Worm (Caenorhabditis elegans) whole organism, L4/young adult: ENCODE results near the gene twk-5.

ENCODE experiments used
- W03F9.2 ChIP-seq: fragments of 150-350 bp; optimal IDR thresholded peaks from 2 replicates; lab custom pipeline; 2014; ENCODE audit warnings: missing biosample characterization, missing genetic modification characterization
- dao-5 ChIP-seq: sonication (generic microtip); optimal IDR thresholded peaks from 2 replicates; lab custom pipeline; 2016; ENCODE audit warnings: missing genotype, missing genetic modification characterization, moderate library complexity, missing compliant biosample characterization
- him-1 ChIP-seq: sonication (generic microtip); optimal IDR thresholded peaks from 2 replicates; lab custom pipeline; 2016; ENCODE audit warnings: missing genotype, missing genetic modification reagents, missing genetic modification characterization, missing compliant biosample characterization

The twk-5 gene

DNA sequence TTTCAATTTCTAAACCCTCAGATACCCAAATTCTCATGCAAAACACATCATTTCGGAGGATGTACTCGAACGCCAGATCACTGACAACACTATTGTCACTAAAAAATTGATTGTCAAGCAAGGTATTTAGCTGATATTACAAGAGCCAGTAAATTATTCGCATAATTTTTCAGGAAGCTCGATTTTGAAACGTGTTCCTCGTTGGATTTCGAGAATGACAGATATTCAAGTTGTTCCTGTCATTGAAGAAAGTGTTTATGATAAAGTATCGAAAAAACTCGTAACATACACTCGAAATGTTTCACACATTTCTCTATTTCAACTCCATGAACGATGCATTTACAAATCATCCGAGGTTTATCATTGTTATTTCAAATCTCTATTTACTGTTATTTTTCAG is 10.7 kb upstream of the twk-5 start:
- TF ChIP-seq dao-5 (no peak), W03F9.2 (tag; lab: Kevin White, UChicago) (no peak), him-1 (tag; lab: Kevin White, UChicago) (no peak)

DNA sequence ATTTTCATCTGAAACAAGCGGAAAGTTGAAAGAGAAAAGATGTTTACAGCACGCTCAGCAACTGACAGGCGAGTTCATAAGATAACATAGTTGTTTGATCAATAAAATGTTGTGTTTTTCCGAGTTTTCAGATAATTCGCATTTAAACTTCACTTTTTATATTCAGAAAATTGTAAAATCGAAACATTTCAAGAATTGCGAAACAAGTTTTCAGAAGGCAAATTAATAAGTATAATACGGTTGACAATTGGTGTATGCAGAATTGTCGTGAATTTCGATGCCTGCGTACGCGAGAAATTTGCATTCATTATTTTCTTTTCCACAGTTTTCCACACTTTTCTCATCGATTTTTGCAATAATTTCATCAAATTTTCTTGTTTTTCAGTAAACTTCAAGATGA is 10.2 kb upstream of the twk-5 start, which contains the start of the genes ooc-3 and B0334.4:
Gene ooc-3 (minus strand): TSS at position 15 of the 400 bp plus-strand sequence.
Gene B0334.4 (plus strand): TSS at position 386 of the 400 bp plus-strand sequence.
- no peak for TF ChIP-seq dao-5
- TF ChIP-seq W03F9.2 (tag; lab: Kevin White, UChicago): no peak
- no peak for TF ChIP-seq him-1 (tag; lab: Kevin White, UChicago)

DNA sequence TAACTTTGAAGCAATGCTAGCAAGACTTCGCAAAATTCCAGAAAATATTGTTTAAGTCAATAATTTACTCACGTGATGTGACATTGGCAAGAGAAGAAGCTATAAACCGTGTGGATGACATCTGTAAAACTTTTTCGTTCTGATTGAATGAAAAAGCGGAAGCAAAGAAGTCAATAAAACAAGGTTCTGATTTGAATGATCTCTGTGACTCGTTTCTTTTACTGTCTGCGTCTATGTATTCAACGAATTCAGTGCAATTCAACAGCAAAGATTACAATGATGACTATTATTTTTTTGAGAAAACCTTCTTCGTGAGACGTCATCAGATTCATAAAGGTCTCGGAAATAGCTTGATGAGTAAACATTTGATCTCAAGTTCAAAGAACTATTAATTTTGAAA is 7.7 kb upstream of the twk-5 start, which contains the start of gene hacl-1:
Gene hacl-1 (minus strand): TSS at position 121 of the 400 bp plus-strand sequence.
- TF ChIP-seq dao-5: no peak
- TF ChIP-seq W03F9.2 (tag; lab: Kevin White, UChicago): no peak
- no peak for TF ChIP-seq him-1 (tag; lab: Kevin White, UChicago)

DNA sequence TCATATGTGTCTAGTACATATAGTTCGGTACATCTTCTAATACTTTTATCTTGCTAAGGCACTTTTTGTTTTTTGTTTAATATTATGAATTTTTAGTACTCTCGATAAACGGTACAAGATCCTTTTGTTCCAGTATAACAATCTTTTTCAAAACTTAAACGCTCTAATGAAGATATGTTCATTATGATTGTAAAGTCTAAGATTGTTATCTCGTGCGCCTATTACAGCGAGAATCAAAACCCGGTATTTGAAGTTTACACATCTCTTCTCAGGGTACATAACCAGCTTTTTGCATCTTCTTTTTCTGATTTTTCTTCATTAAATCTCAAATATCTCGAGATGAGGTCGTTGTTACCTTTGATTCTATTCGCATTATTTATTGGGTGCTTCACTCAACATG is 2.9 kb upstream of the twk-5 start, which contains the start of gene B0334.13:
Gene B0334.13 (plus strand): TSS at position 301 of the 400 bp plus-strand sequence.
- no peak for TF ChIP-seq him-1 (tag; lab: Kevin White, UChicago)

DNA sequence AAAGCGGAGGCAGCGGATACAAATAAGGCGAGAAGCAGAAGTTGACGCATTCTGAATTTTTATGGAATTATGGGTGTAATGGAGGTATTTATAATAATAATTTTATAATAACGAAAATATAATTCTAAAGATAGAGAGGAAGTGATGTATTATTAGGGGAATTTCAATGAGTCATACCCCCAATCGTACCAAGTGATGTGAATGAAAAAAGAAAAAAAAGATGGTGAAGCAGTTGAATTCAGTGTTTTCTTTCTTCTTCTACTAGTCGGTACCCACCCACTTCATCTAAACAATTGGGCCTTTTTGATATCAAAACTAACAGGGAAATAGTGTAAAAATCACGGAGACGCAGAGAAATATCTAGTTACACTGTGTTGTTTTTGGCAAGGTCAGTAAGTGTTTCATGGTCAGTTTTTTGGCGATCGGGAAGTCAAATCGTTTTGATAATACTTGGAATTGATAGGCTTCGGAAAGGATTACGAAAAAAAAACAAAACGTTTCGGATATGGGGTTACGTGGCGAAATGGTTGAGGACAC is 1.7 kb upstream of the twk-5 start, which contains the start of gene ttr-18:
Gene ttr-18 (minus strand): TSS at position 51 of the 537 bp plus-strand sequence.
- TF ChIP-seq him-1 (tag; lab: Kevin White, UChicago) (no peak), dao-5 (no peak), W03F9.2 (tag; lab: Kevin White, UChicago) (no peak)

DNA sequence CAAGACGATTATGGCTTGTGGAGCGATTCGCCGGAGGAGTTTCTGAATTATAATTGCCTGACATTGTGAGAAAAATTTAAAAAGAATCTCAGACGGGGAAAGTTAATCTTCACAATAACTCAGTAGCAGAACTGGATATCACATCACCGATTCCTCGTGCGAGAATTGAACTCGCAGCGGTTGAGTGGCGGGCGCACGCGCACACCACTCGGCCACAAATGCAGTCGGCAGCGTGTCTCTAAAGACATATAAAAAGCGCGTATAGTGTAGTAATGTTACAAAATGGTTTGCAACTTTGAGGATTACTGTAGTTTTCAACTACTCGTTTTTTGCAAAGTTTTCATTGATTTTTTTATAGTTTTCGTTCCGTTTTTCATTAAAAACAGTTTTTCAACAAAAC is 500 bp downstream of the twk-5 start:
- TF ChIP-seq him-1 (tag; lab: Kevin White, UChicago) (peak; percentile 60), W03F9.2 (tag; lab: Kevin White, UChicago) (peak; percentile 84), dao-5 (peak; percentile 85)

DNA sequence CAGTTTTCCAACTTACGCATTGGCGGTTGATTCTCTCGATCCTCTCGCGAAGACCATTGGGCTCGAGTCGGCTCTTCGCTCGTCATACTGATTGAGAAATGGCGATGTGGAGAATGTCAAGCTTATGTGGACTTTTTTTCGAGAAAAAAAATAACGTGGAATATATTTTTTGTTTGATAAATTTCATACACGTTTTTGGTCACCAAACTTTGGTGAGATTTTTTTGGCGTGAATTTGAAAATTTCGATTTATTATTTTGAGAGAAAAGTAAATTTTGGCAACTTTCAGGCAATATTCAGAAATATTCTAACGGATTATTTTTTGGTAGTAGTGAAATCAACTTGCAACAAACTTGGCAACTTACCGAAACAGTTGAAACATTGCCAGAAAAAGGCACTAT is 6.0 kb downstream of the twk-5 start, which contains the start of gene W02B12.12:
Gene W02B12.12 (minus strand): TSS at position 101 of the 400 bp plus-strand sequence.
- TF ChIP-seq dao-5: no peak

DNA sequence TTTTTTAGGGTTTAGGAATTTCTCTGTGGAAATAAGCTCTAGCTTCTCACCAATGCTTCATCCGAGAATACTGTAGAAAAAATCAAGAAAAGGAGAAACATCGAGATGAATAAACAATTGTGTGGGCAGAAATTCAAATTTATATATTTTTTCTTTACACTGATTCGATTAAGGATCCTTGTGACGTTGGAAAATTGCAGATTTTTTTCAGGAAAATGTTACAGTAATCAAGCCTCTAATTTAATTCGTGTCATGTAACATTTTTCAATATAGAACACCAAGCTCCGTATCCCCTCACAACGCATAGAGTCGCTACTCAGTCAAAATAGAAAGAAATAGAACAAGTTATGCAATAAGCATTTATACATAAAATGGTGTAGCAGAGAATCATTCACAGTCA is 8.7 kb downstream of the twk-5 start, which contains the start of gene W02B12.16:
Gene W02B12.16 (minus strand): TSS at position 101 of the 400 bp plus-strand sequence.
- TF ChIP-seq him-1 (tag; lab: Kevin White, UChicago): no peak
- no peak for TF ChIP-seq W03F9.2 (tag; lab: Kevin White, UChicago)
- no peak for TF ChIP-seq dao-5

DNA sequence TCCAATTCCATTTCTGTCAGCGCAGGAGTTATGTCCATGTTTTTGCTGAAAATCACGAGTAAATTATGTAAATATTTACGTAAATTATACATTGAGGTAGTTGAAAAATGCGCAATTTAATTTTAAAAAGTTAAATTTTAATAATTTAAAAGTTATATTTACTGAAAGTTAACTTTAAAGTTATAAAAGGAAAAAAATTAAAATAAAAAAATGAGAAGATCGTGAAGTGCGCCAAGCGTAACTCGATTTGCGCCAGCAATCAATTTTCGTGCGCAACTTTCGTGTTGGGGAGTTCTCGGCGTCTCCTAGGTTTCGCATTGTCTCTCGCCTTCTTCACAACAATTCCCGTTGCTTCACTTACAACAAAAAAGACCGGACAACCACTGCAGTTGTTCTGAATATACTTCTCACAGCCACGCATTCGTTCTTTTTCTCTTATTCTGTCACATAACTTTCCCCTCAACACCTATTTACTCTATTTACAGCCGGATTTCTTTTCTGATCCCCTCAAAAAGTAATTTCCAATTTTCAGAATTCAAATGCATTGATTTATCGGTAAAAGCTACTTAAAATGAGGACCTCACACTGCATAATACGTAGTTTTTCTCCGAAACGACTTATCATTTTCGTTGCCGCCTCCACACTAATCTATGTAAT is 11.4 kb downstream of the twk-5 start, which contains the start of the genes metl-1 and W02B12.11:
Gene metl-1 (minus strand): TSS at position 51 of the 657 bp plus-strand sequence.
Gene W02B12.11 (plus strand): TSS at position 337 of the 657 bp plus-strand sequence.
- no peak for TF ChIP-seq dao-5
- peak; percentile 38 for TF ChIP-seq him-1 (tag; lab: Kevin White, UChicago)
- peak; percentile 85 for TF ChIP-seq W03F9.2 (tag; lab: Kevin White, UChicago)

DNA sequence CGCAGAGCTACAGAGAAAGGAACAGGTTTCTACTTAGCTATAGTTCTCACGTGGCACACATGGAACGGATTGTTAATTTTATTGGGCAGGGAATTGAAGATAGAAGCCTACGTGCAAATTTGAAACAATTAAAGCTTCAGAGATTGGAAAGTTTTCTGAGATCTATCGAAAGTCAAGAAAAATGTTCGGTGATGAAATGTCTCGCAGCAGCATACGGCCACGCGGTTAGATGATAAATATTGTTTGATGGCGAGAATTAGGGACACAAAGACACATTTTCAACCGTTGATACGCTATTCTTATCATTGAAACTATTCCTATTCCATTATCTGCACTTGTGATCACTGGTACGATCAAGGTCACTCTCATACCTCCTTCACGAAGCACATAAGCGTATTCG is 12.6 kb downstream of the twk-5 start:
- no peak for TF ChIP-seq dao-5
- no peak for TF ChIP-seq him-1 (tag; lab: Kevin White, UChicago)
- TF ChIP-seq W03F9.2 (tag; lab: Kevin White, UChicago): no peak

DNA sequence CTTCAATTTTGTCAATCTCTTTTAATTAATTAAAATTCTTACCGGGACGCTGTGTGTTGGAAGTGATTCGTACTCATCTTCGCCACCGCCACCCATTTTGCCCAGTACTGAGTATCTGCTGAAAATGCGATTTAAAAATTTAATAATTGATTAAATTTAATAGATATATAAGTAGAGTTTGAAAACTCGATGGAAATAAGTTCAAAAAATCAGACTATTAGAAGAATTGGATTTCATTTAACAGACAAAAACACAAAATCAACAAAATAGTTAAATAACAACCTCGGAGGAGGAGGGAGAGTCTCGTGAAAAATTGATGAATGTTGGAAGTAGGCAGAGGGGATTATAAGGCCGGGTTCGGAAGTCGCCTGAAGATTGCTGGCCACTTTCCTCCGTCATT is 13.2 kb downstream of the twk-5 start, which contains the start of gene mfn-1:
Gene mfn-1 (minus strand): TSS at position 101 of the 400 bp plus-strand sequence.
- TF ChIP-seq W03F9.2 (tag; lab: Kevin White, UChicago) (no peak), him-1 (tag; lab: Kevin White, UChicago) (no peak), dao-5 (no peak)

DNA sequence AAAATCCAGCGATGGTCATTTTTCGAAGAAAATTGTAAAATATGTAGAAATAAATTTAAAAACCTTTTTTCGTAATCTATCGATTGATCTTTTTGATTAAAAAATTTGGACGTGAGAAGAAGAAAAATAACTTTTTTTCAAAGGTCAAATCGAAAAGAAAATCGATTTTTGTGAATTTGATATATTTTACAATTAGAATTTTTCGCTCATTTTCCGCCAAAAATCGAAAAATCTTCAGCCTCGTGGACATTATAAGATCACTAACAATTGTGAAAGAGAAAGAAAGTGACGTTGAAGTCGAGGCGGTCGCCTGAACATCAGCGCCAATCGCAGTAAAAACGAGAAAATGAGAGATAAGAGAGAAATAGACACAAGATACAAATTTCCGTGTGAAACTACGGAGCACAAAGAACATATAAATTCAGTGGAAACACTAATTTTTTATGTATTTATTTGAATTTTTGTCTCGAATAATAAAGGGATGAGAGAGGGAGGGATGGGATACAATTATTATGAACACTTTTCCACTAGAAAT is 15.5 kb downstream of the twk-5 start, which contains the start of gene cisd-1:
Gene cisd-1 (minus strand): TSS at position 51 of the 535 bp plus-strand sequence.
- TF ChIP-seq dao-5 (no peak), him-1 (tag; lab: Kevin White, UChicago) (no peak), W03F9.2 (tag; lab: Kevin White, UChicago) (no peak)

DNA sequence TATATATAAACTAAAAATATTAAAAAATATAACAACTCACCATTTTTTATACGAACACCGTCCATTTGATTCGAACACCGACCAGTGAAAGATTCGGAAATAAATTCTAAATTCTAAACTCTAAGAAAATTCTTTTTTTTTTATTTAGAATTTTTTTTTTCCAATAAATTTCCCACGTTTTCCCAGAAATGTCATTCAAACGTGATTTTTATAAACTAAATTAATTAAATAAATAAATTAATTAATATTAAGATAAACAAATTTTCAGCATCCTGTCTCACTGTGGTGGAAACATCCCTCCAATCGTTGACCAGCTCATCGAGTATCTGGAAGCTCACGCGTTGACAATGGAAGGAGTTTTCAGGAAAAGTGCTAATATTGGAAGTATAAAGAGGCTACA is 17.6 kb downstream of the twk-5 start, which contains the start of gene klp-17:
Gene klp-17 (minus strand): TSS at position 101 of the 400 bp plus-strand sequence.
- TF ChIP-seq dao-5 (no peak), him-1 (tag; lab: Kevin White, UChicago) (no peak), W03F9.2 (tag; lab: Kevin White, UChicago) (no peak)
